Fruit fly (Drosophila melanogaster): ENCODE results near the gene Prosbeta2.

dm6 chr3L:15007271-15007948 is 7.7 kb downstream of the Prosbeta2 start:
- TF ChIP-seq ovo (GFP tag; optimal IDR thresholded peaks at IDR 0.05) (no peak), kay (GFP tag; ENCODE audit: borderline replicate concordance) (no peak), CG1620 (GFP tag; optimal IDR thresholded peaks at IDR 0.05) (no peak)

All from whole organism, adult.